In the genomic region with DNA sequence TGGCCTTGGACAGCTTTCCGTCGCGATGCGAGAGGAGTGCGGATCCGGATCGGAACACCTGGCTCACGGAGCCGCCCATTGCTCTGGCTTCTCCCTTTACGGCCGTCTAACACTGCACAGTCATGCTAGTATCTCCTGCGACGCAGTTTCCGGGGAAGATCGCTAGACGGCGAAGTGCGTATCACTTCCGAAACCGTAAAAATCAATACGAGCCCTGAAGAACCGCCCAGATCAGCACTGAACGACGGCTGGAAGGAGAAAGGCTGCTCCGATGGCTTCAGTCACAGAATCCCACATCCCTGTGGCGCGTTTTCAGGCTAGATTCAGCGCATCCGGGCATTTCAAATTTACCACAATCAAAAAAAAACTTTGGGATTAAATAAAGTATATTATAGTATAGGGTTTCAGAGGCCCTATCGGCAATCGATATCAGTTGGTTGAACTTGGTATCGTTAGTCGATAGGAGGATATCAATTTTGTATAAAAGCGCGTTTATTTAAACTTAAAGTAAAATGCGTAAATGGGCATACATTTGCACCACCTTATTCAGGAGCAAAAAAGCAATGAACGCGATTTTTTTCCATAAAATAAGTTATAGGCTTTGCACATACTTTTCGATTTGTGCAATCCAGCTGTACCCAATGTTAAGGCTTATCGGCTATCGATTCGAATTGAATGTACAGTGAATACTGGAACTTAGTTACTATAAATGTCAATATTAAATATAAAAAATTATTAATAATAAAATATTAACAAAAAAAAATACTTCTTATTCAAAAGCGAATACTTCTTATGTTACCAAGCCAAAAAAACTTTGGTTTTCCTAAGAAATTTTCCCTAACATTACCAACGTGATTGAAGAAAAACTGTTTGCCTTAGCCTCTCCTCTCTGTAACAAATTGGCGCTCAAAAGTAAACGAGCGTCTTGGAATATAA, we compare ENCODE assay signal across 1 fruit fly cellular context.
TF ChIP-seq lines count a peak whose summit lies in the region.

A gene (minus strand): TSS at position 435 of the 936 bp plus-strand sequence.
A gene (plus strand): TSS at position 921 of the 936 bp plus-strand sequence.

TF ChIP-seq in whole organism, embryonic, 481 proteins besides CTCF, POLR2A, EP300 and RAD21 (continued from another document and continues in another):
- peak; percentile 90 for TF ChIP-seq CG10543 (GFP tag; optimal IDR thresholded peaks at IDR 0.05; lab: Kevin White, UChicago)
- no peak for TF ChIP-seq cad (GFP tag; optimal IDR thresholded peaks at IDR 0.05; lab: Kevin White, UChicago)
- peak; percentile 44 for TF ChIP-seq NC2α (GFP tag; optimal IDR thresholded peaks at IDR 0.05; lab: Kevin White, UChicago)
- TF ChIP-seq CG33213 (GFP tag; optimal IDR thresholded peaks at IDR 0.05; lab: Kevin White, UChicago): no peak
- peak; percentile 99 for TF ChIP-seq nmo (GFP tag; optimal IDR thresholded peaks at IDR 0.05; lab: Kevin White, UChicago)
- TF ChIP-seq gcm2 (GFP tag; optimal IDR thresholded peaks at IDR 0.05; lab: Kevin White, UChicago): peak; percentile 65
- TF ChIP-seq Ada2b (GFP tag; IDR thresholded peaks at IDR 0.05; lab: Robert Waterston, UW): peak; percentile 95
- no peak for TF ChIP-seq D (optimal IDR thresholded peaks at IDR 0.05; lab: Kevin White, UChicago)
- no peak for TF ChIP-seq D (GFP tag; optimal IDR thresholded peaks at IDR 0.05; lab: Kevin White, UChicago)
- TF ChIP-seq NFAT (GFP tag; IDR thresholded peaks at IDR 0.05; lab: Robert Waterston, UW): peak; percentile 91
- TF ChIP-seq CG12942 (GFP tag; optimal IDR thresholded peaks at IDR 0.05; lab: Kevin White, UChicago): peak; percentile 96
- TF ChIP-seq Sox102F (GFP tag; optimal IDR thresholded peaks at IDR 0.05; lab: Kevin White, UChicago): peak; percentile 99
- peak; percentile 99 for TF ChIP-seq sisA (GFP tag; IDR thresholded peaks at IDR 0.05; lab: Robert Waterston, UW)
- TF ChIP-seq CG13775 (GFP tag; optimal IDR thresholded peaks at IDR 0.05; lab: Kevin White, UChicago): peak; percentile 96
- TF ChIP-seq Sry-δ (GFP tag; optimal IDR thresholded peaks at IDR 0.05; lab: Kevin White, UChicago): peak; percentile 35
- peak; percentile 73; the same call in 2 of the 3 replicates for TF ChIP-seq jigr1 (GFP tag; IDR thresholded peaks at IDR 0.05; lab: Robert Waterston, UW)
- no peak for TF ChIP-seq pros (GFP tag; optimal IDR thresholded peaks at IDR 0.05; lab: Kevin White, UChicago)
- TF ChIP-seq CG6175 (GFP tag; IDR thresholded peaks at IDR 0.05; lab: Robert Waterston, UW): peak; percentile 59; the same call in 2 of the 3 replicates
- TF ChIP-seq Dbx (GFP tag; IDR thresholded peaks at IDR 0.05; lab: Robert Waterston, UW): peak; percentile 93
- TF ChIP-seq CG4707 (GFP tag; optimal IDR thresholded peaks at IDR 0.05; lab: Kevin White, UChicago): peak; percentile 91
- TF ChIP-seq ci (GFP tag; IDR thresholded peaks at IDR 0.05; lab: Robert Waterston, UW): peak; percentile 99
- peak; percentile 64 for TF ChIP-seq CG8359 (GFP tag; optimal IDR thresholded peaks at IDR 0.05; lab: Kevin White, UChicago; ENCODE audit: borderline replicate concordance)
- peak; percentile 60 for TF ChIP-seq CG7928 (GFP tag; optimal IDR thresholded peaks at IDR 0.05; lab: Kevin White, UChicago)
- peak; percentile 78 for TF ChIP-seq HHEX (GFP tag; optimal IDR thresholded peaks at IDR 0.05; lab: Kevin White, UChicago)
- TF ChIP-seq lab (GFP tag; optimal IDR thresholded peaks at IDR 0.05; lab: Kevin White, UChicago): peak; percentile 92
- TF ChIP-seq CG12769 (tag; optimal IDR thresholded peaks at IDR 0.05; lab: Kevin White, UChicago): no peak
- peak; percentile 88 to 98 for TF ChIP-seq Hr51 (GFP tag; optimal IDR thresholded peaks at IDR 0.05; lab: Kevin White, UChicago)
- peak; percentile 99 for TF ChIP-seq so (GFP tag; IDR thresholded peaks at IDR 0.05; lab: Robert Waterston, UW)
- TF ChIP-seq CG5180 (GFP tag; optimal IDR thresholded peaks at IDR 0.05; lab: Kevin White, UChicago): no peak
- peak; percentile 81 for TF ChIP-seq slp2 (GFP tag; optimal IDR thresholded peaks at IDR 0.05; lab: Kevin White, UChicago)
- TF ChIP-seq vnd (GFP tag; IDR thresholded peaks at IDR 0.05; lab: Robert Waterston, UW; ENCODE audit: partially characterized antibody): peak; percentile 86
- peak; percentile 98 for TF ChIP-seq otp (GFP tag; IDR thresholded peaks at IDR 0.05; lab: Robert Waterston, UW)
- no peak for TF ChIP-seq Jarid2 (GFP tag; optimal IDR thresholded peaks at IDR 0.05; lab: Kevin White, UChicago)
- peak; percentile 96 for TF ChIP-seq CG3726 (GFP tag; IDR thresholded peaks at IDR 0.05; lab: Robert Waterston, UW)
- TF ChIP-seq CG17361 (GFP tag; IDR thresholded peaks at IDR 0.05; lab: Robert Waterston, UW): no peak
- peak; percentile 91 for TF ChIP-seq onecut (GFP tag; IDR thresholded peaks at IDR 0.05; lab: Robert Waterston, UW)
- peak; percentile 97 for TF ChIP-seq Chrac-16 (GFP tag; optimal IDR thresholded peaks at IDR 0.05; lab: Kevin White, UChicago)
- TF ChIP-seq gce (GFP tag; IDR thresholded peaks at IDR 0.05; lab: Robert Waterston, UW): peak; percentile 89
- TF ChIP-seq nerfin-2 (GFP tag; IDR thresholded peaks at IDR 0.05; lab: Robert Waterston, UW; ENCODE audit: partially characterized antibody): peak; percentile 95
- TF ChIP-seq trh (GFP tag; optimal IDR thresholded peaks at IDR 0.05; lab: Kevin White, UChicago): peak; percentile 92
- TF ChIP-seq ATbp (GFP tag; optimal IDR thresholded peaks at IDR 0.05; lab: Kevin White, UChicago): no peak
- no peak for TF ChIP-seq CG4854 (GFP tag; optimal IDR thresholded peaks at IDR 0.05; lab: Kevin White, UChicago)
- peak; percentile 98 for TF ChIP-seq MBD-R2 (GFP tag; IDR thresholded peaks at IDR 0.05; lab: Robert Waterston, UW)
- TF ChIP-seq odd (GFP tag; optimal IDR thresholded peaks at IDR 0.05; lab: Kevin White, UChicago): no peak
- peak; percentile 24 for TF ChIP-seq p53 (GFP tag; optimal IDR thresholded peaks at IDR 0.05; lab: Kevin White, UChicago)
- TF ChIP-seq Ets65A (GFP tag; lab: Kevin White, UChicago): peak; percentile 97
- no peak for TF ChIP-seq corto (GFP tag; optimal IDR thresholded peaks at IDR 0.05; lab: Kevin White, UChicago)
- TF ChIP-seq MESR4 (GFP tag; optimal IDR thresholded peaks at IDR 0.05; lab: Kevin White, UChicago): peak; percentile 16
- peak; percentile 94 for TF ChIP-seq bcd (GFP tag; optimal IDR thresholded peaks at IDR 0.05; lab: Kevin White, UChicago)
- no peak for TF ChIP-seq CG6683 (GFP tag; optimal IDR thresholded peaks at IDR 0.05; lab: Kevin White, UChicago)
- peak; percentile 80 for TF ChIP-seq CG9609 (GFP tag; optimal IDR thresholded peaks at IDR 0.05; lab: Kevin White, UChicago)
- peak; percentile 96 for TF ChIP-seq CG10267 (tag; optimal IDR thresholded peaks at IDR 0.05; lab: Kevin White, UChicago)
- peak; percentile 79 for TF ChIP-seq CG11398 (GFP tag; optimal IDR thresholded peaks at IDR 0.05; lab: Kevin White, UChicago)
- TF ChIP-seq ham (GFP tag; IDR thresholded peaks at IDR 0.05; lab: Robert Waterston, UW): peak; percentile 89
- TF ChIP-seq CG10366 (GFP tag; IDR thresholded peaks at IDR 0.05; lab: Robert Waterston, UW): peak; percentile 99
- no peak for TF ChIP-seq eyg (GFP tag; optimal IDR thresholded peaks at IDR 0.05; lab: Kevin White, UChicago)
- TF ChIP-seq pfk (GFP tag; optimal IDR thresholded peaks at IDR 0.05; lab: Kevin White, UChicago): no peak
- TF ChIP-seq h (optimal IDR thresholded peaks at IDR 0.05; lab: Kevin White, UChicago): no peak
- peak; percentile 69 for TF ChIP-seq hbn (GFP tag; IDR thresholded peaks at IDR 0.05; lab: Robert Waterston, UW; ENCODE audit: partially characterized antibody)
- TF ChIP-seq Meics (GFP tag; optimal IDR thresholded peaks at IDR 0.05; lab: Kevin White, UChicago): peak; percentile 88
- no peak for TF ChIP-seq Hey (tag; optimal IDR thresholded peaks at IDR 0.05; lab: Kevin White, UChicago)
- no peak for TF ChIP-seq CG18764 (GFP tag; optimal IDR thresholded peaks at IDR 0.05; lab: Kevin White, UChicago)
- peak; percentile 81 for TF ChIP-seq CG16779 (GFP tag; IDR thresholded peaks at IDR 0.05; lab: Robert Waterston, UW)
- TF ChIP-seq YL-1 (GFP tag; optimal IDR thresholded peaks at IDR 0.05; lab: Kevin White, UChicago): peak; percentile 86
- no peak for TF ChIP-seq lov (optimal IDR thresholded peaks at IDR 0.05; lab: Kevin White, UChicago)
- peak; percentile 98 for TF ChIP-seq lov (GFP tag; IDR thresholded peaks at IDR 0.05; lab: Robert Waterston, UW)
- TF ChIP-seq CG10959 (GFP tag; IDR thresholded peaks at IDR 0.05; lab: Robert Waterston, UW): peak; percentile 93
- peak; percentile 29 for TF ChIP-seq HmgD (GFP tag; optimal IDR thresholded peaks at IDR 0.05; lab: Kevin White, UChicago)
- TF ChIP-seq chn (GFP tag; optimal IDR thresholded peaks at IDR 0.05; lab: Kevin White, UChicago): peak; percentile 86
- TF ChIP-seq CG12744 (GFP tag; optimal IDR thresholded peaks at IDR 0.05; lab: Kevin White, UChicago): no peak
- no peak for TF ChIP-seq prd (optimal IDR thresholded peaks at IDR 0.05; lab: Kevin White, UChicago)
- TF ChIP-seq prd (GFP tag; IDR thresholded peaks at IDR 0.05; lab: Robert Waterston, UW): peak; percentile 99
- peak; percentile 85 for TF ChIP-seq rib (GFP tag; IDR thresholded peaks at IDR 0.05; lab: Robert Waterston, UW)
- peak; percentile 82 for TF ChIP-seq toy (GFP tag; IDR thresholded peaks at IDR 0.05; lab: Robert Waterston, UW)
- TF ChIP-seq CG4424 (GFP tag; optimal IDR thresholded peaks at IDR 0.05; lab: Kevin White, UChicago): no peak
- TF ChIP-seq gt (GFP tag; IDR thresholded peaks at IDR 0.05; lab: Robert Waterston, UW): peak; percentile 87
- peak; percentile 81 for TF ChIP-seq ERR (GFP tag; optimal IDR thresholded peaks at IDR 0.05; lab: Kevin White, UChicago)
- peak; percentile 91 for TF ChIP-seq E2f2 (GFP tag; IDR thresholded peaks at IDR 0.05; lab: Robert Waterston, UW)
- peak; percentile 99 for TF ChIP-seq CG14014 (GFP tag; IDR thresholded peaks at IDR 0.05; lab: Robert Waterston, UW)
- no peak; the same call in 1 of the 2 replicates for TF ChIP-seq CG31441 (GFP tag; IDR thresholded peaks at IDR 0.05; lab: Robert Waterston, UW)
- peak; percentile 64 for TF ChIP-seq exex (tag; optimal IDR thresholded peaks at IDR 0.05; lab: Kevin White, UChicago)
- TF ChIP-seq esg (GFP tag; conservative IDR thresholded peaks at IDR 0.05; lab: Robert Waterston, UW): peak; percentile 98
- peak; percentile 95 for TF ChIP-seq HLH4C (GFP tag; IDR thresholded peaks at IDR 0.05; lab: Robert Waterston, UW; ENCODE audit: partially characterized antibody)
- TF ChIP-seq dmrt11E (tag; optimal IDR thresholded peaks at IDR 0.05; lab: Kevin White, UChicago): peak; percentile 99
- TF ChIP-seq CG16863 (GFP tag; optimal IDR thresholded peaks at IDR 0.05; lab: Kevin White, UChicago): peak; percentile 83
- peak; percentile 96 for TF ChIP-seq H15 (GFP tag; IDR thresholded peaks at IDR 0.05; lab: Robert Waterston, UW)
- peak; percentile 81; the same call in 1 of the 3 replicates for TF ChIP-seq C15 (GFP tag; IDR thresholded peaks at IDR 0.05; lab: Robert Waterston, UW)
- TF ChIP-seq CG6654 (GFP tag; optimal IDR thresholded peaks at IDR 0.05; lab: Kevin White, UChicago): peak; percentile 65
- peak; percentile 91 for TF ChIP-seq CG17359 (tag; optimal IDR thresholded peaks at IDR 0.05; lab: Kevin White, UChicago)
- TF ChIP-seq yki (optimal IDR thresholded peaks at IDR 0.05; lab: Kevin White, UChicago): no peak
- TF ChIP-seq dan (GFP tag; IDR thresholded peaks at IDR 0.05; lab: Robert Waterston, UW): peak; percentile 94
- TF ChIP-seq btn (GFP tag; optimal IDR thresholded peaks at IDR 0.05; lab: Kevin White, UChicago): peak; percentile 20
- TF ChIP-seq ftz-f1 (GFP tag; optimal IDR thresholded peaks at IDR 0.05; lab: Kevin White, UChicago): no peak
- peak; percentile 54 for TF ChIP-seq Ets97D (GFP tag; optimal IDR thresholded peaks at IDR 0.05; lab: Kevin White, UChicago)
- TF ChIP-seq fru (optimal IDR thresholded peaks at IDR 0.05; lab: Kevin White, UChicago): no peak
- TF ChIP-seq CG30431 (GFP tag; optimal IDR thresholded peaks at IDR 0.05; lab: Kevin White, UChicago): peak; percentile 95
- TF ChIP-seq CG30403 (GFP tag; optimal IDR thresholded peaks at IDR 0.05; lab: Kevin White, UChicago): peak; percentile 92
- TF ChIP-seq Max (GFP tag; optimal IDR thresholded peaks at IDR 0.05; lab: Kevin White, UChicago): peak; percentile 74
- peak; percentile 96 for TF ChIP-seq salm (tag; optimal IDR thresholded peaks at IDR 0.05; lab: Kevin White, UChicago)
- peak; percentile 85 for TF ChIP-seq CG17912 (GFP tag; optimal IDR thresholded peaks at IDR 0.05; lab: Kevin White, UChicago)
- peak; percentile 98 for TF ChIP-seq az2 (GFP tag; optimal IDR thresholded peaks at IDR 0.05; lab: Kevin White, UChicago)
- TF ChIP-seq CG43689 (GFP tag; IDR thresholded peaks at IDR 0.05; lab: Robert Waterston, UW): peak; percentile 97
- TF ChIP-seq CG12219 (GFP tag; optimal IDR thresholded peaks at IDR 0.05; lab: Kevin White, UChicago): peak; percentile 93
- TF ChIP-seq dpn (GFP tag; optimal IDR thresholded peaks at IDR 0.05; lab: Kevin White, UChicago): peak; percentile 53 to 98
- peak; percentile 93 for TF ChIP-seq CrebB (tag; optimal IDR thresholded peaks at IDR 0.05; lab: Kevin White, UChicago)
- peak; percentile 92 for TF ChIP-seq CG4404 (GFP tag; IDR thresholded peaks at IDR 0.05; lab: Robert Waterston, UW)
- no peak for TF ChIP-seq CG10274 (GFP tag; optimal IDR thresholded peaks at IDR 0.05; lab: Kevin White, UChicago)
- TF ChIP-seq CG8924 (tag; optimal IDR thresholded peaks at IDR 0.05; lab: Kevin White, UChicago): peak; percentile 99
- no peak for TF ChIP-seq CG42726 (GFP tag; IDR thresholded peaks at IDR 0.05; lab: Robert Waterston, UW; ENCODE audit: partially characterized antibody)
- TF ChIP-seq Rfx (GFP tag; IDR thresholded peaks at IDR 0.05; lab: Robert Waterston, UW): peak; percentile 96
- TF ChIP-seq CG4820 (GFP tag; optimal IDR thresholded peaks at IDR 0.05; lab: Kevin White, UChicago): peak; percentile 71
- TF ChIP-seq CG11504 (tag; optimal IDR thresholded peaks at IDR 0.05; lab: Kevin White, UChicago): no peak
- peak; percentile 46 for TF ChIP-seq CG1647 (GFP tag; optimal IDR thresholded peaks at IDR 0.05; lab: Kevin White, UChicago)
- peak; percentile 88 for TF ChIP-seq phol (tag; optimal IDR thresholded peaks at IDR 0.05; lab: Kevin White, UChicago)
- peak; percentile 66 for TF ChIP-seq jumu (GFP tag; optimal IDR thresholded peaks at IDR 0.05; lab: Kevin White, UChicago)
- TF ChIP-seq sqz (GFP tag; optimal IDR thresholded peaks at IDR 0.05; lab: Kevin White, UChicago): no peak
- TF ChIP-seq Deaf1 (tag; optimal IDR thresholded peaks at IDR 0.05; lab: Kevin White, UChicago): no peak
- TF ChIP-seq TFAM (GFP tag; optimal IDR thresholded peaks at IDR 0.05; lab: Kevin White, UChicago): peak; percentile 20
- peak; percentile 60 for TF ChIP-seq Elba2 (GFP tag; optimal IDR thresholded peaks at IDR 0.05; lab: Kevin White, UChicago)
- TF ChIP-seq HLH3B (GFP tag; IDR thresholded peaks at IDR 0.05; lab: Robert Waterston, UW): peak; percentile 97
